Worm (Caenorhabditis elegans): ENCODE measurements around the gene C37C3.17.

The C37C3.17 gene

ce11 chrV:7893812-7894381, 32.2 kb upstream of the C37C3.17 start, which contains the start of gene F40A3.6:
TSS of gene F40A3.6 (minus strand) at chrV:7893862.
- TF ChIP-seq dpl-1 (GFP tag; optimal IDR thresholded peaks at IDR 0.05): no peak
- TF ChIP-seq nhr-28 (tag; optimal IDR thresholded peaks at IDR 0.05): no peak
- peak; percentile 64 for TF ChIP-seq egl-13 (tag; optimal IDR thresholded peaks at IDR 0.05)
- no peak for TF ChIP-seq nhr-12 (tag; optimal IDR thresholded peaks at IDR 0.05)
- no peak for TF ChIP-seq aha-1 (tag; optimal IDR thresholded peaks at IDR 0.05)
- TF ChIP-seq nhr-20 (tag; optimal IDR thresholded peaks at IDR 0.05): peak; percentile 10
- TF ChIP-seq ztf-4 (tag; optimal IDR thresholded peaks at IDR 0.05): peak; percentile 40
- no peak for TF ChIP-seq mdl-1 (tag; optimal IDR thresholded peaks at IDR 0.05)
- TF ChIP-seq jun-1 (tag; optimal IDR thresholded peaks at IDR 0.05): no peak
- TF ChIP-seq rnt-1 (tag; optimal IDR thresholded peaks at IDR 0.05): peak; percentile 80
- peak; percentile 56 for TF ChIP-seq nhr-19 (GFP tag; conservative IDR thresholded peaks at IDR 0.05)
- no peak for TF ChIP-seq fos-1 (tag; optimal IDR thresholded peaks at IDR 0.05)
- TF ChIP-seq ces-1 (GFP tag; optimal IDR thresholded peaks at IDR 0.05): no peak
- no peak for TF ChIP-seq sup-37 (GFP tag; optimal IDR thresholded peaks at IDR 0.05)
- peak; percentile 3 to 24 for TF ChIP-seq efl-1 (optimal IDR thresholded peaks at IDR 0.05)
- TF ChIP-seq efl-1 (GFP tag; optimal IDR thresholded peaks at IDR 0.05 in 1 of 2): peak; percentile 11 to 82
- no peak for TF ChIP-seq sptf-1 (tag; optimal IDR thresholded peaks at IDR 0.05)
- no peak for TF ChIP-seq ceh-88 (GFP tag; IDR thresholded peaks at IDR 0.05)
- no peak for TF ChIP-seq alr-1 (tag; optimal IDR thresholded peaks at IDR 0.05; ENCODE audit: borderline replicate concordance)
- TF ChIP-seq lin-14 (GFP tag; optimal IDR thresholded peaks at IDR 0.05): peak; percentile 86
- TF ChIP-seq snu-23 (GFP tag; optimal IDR thresholded peaks at IDR 0.05): peak; percentile 62
- TF ChIP-seq unc-98 (GFP tag; IDR thresholded peaks at IDR 0.05): no peak
- no peak for TF ChIP-seq aly-2 (tag; optimal IDR thresholded peaks at IDR 0.05)
- TF ChIP-seq grh-1 (GFP tag; IDR thresholded peaks at IDR 0.05): no peak
- TF ChIP-seq mep-1 (tag; optimal IDR thresholded peaks at IDR 0.05): peak; percentile 20
- TF ChIP-seq elt-2 (tag; optimal IDR thresholded peaks at IDR 0.05): no peak
- peak; percentile 79 for TF ChIP-seq nhr-71 (tag; optimal IDR thresholded peaks at IDR 0.05)
- TF ChIP-seq hpl-2 (GFP tag; optimal IDR thresholded peaks at IDR 0.05): no peak
- TF ChIP-seq fkh-8 (tag; optimal IDR thresholded peaks at IDR 0.05): no peak
- no peak for TF ChIP-seq lin-13 (GFP tag; optimal IDR thresholded peaks at IDR 0.05)
- TF ChIP-seq dsc-1 (tag; optimal IDR thresholded peaks at IDR 0.05): peak; percentile 54
- TF ChIP-seq vab-15 (tag; optimal IDR thresholded peaks at IDR 0.05): no peak
- TF ChIP-seq mab-9 (GFP tag; IDR thresholded peaks at IDR 0.05): no peak
- TF ChIP-seq pag-3 (tag; optimal IDR thresholded peaks at IDR 0.05; ENCODE audit: borderline replicate concordance, insufficient read depth): peak; percentile 100
- TF ChIP-seq ceh-63 (GFP tag; optimal IDR thresholded peaks at IDR 0.05): peak; percentile 77
- TF ChIP-seq mef-2 (tag; optimal IDR thresholded peaks at IDR 0.05): no peak
- no peak for TF ChIP-seq sox-4 (tag; optimal IDR thresholded peaks at IDR 0.05)
- no peak for TF ChIP-seq nhr-85 (tag)
- TF ChIP-seq C34B4.2 (tag; optimal IDR thresholded peaks at IDR 0.05): no peak
- TF ChIP-seq tbx-2 (tag; optimal IDR thresholded peaks at IDR 0.05): no peak
- TF ChIP-seq pax-3 (tag; optimal IDR thresholded peaks at IDR 0.05): no peak
- TF ChIP-seq unc-30 (tag; optimal IDR thresholded peaks at IDR 0.05): no peak
- TF ChIP-seq nhr-47 (tag; optimal IDR thresholded peaks at IDR 0.05): peak; percentile 29
- no peak for TF ChIP-seq ztf-11 (tag; optimal IDR thresholded peaks at IDR 0.05)
- no peak for TF ChIP-seq egl-27 (tag; optimal IDR thresholded peaks at IDR 0.05)
- TF ChIP-seq lin-15B (tag; optimal IDR thresholded peaks at IDR 0.05): no peak
- peak; percentile 41 for TF ChIP-seq lin-39 (tag; optimal IDR thresholded peaks at IDR 0.05)
- TF ChIP-seq efl-3 (GFP tag; optimal IDR thresholded peaks at IDR 0.05): no peak
- TF ChIP-seq nhr-90 (tag; optimal IDR thresholded peaks at IDR 0.05; ENCODE audit: poor library complexity): no peak
- no peak for TF ChIP-seq skn-1 (tag; optimal IDR thresholded peaks at IDR 0.05)
- TF ChIP-seq C16A3.4 (tag; optimal IDR thresholded peaks at IDR 0.05): no peak
- TF ChIP-seq unc-130 (tag; optimal IDR thresholded peaks at IDR 0.05): no peak
- peak; percentile 39 to 41 for TF ChIP-seq lsy-2 (tag; optimal IDR thresholded peaks at IDR 0.05)

Measured in whole organism, L1 larva.